Worm (Caenorhabditis elegans) whole organism, L4 larva: ENCODE measurements around the gene B0416.3.

Source experiments
- F10B5.3 ChIP-seq: sonication (generic microtip); optimal IDR thresholded peaks from 2 replicates; lab custom pipeline; 2016; ENCODE audit warnings: mild to moderate bottlenecking, missing genetic modification characterization, missing compliant biosample characterization
- F49E8.2 ChIP-seq: sonication (generic microtip); optimal IDR thresholded peaks from 2 replicates; lab custom pipeline; 2016; ENCODE audit warnings: missing compliant biosample characterization, mild to moderate bottlenecking, missing genetic modification characterization, borderline replicate concordance
- aha-1 ChIP-seq: fragments of 150-350 bp; peaks from one replicate; lab custom pipeline; 2014; ENCODE audit warnings: missing biosample characterization, missing genetic modification characterization
- ama-1 ChIP-seq: fragments of 150-350 bp; optimal IDR thresholded peaks from 2 replicates; lab custom pipeline; 2014; ENCODE audit warnings: inconsistent platforms, mixed read lengths
- arid-1 ChIP-seq: fragments of 200-800 bp; sonication (Bioruptor generic); conservative IDR thresholded peaks from 2 replicates; pipeline ENCODE4 v1.3.6; 2022; ENCODE audit warnings: missing genetic modification reagents, missing genetic modification characterization, missing compliant biosample characterization
- attf-4 ChIP-seq: sonication (generic microtip); optimal IDR thresholded peaks from 3 replicates; lab custom pipeline; 2017; ENCODE audit warnings: missing biosample characterization, missing genetic modification characterization
- ceh-20 ChIP-seq: fragments of 200-800 bp; sonication (Bioruptor generic); IDR thresholded peaks from 2 replicates; pipeline ENCODE4 v1.3.6; 2022; ENCODE audit warnings: missing genetic modification reagents, missing genetic modification characterization, missing compliant biosample characterization
- ceh-32 ChIP-seq: sonication (generic microtip); optimal IDR thresholded peaks from 2 replicates; lab custom pipeline; 2016; ENCODE audit warnings: mild to moderate bottlenecking, missing genetic modification characterization, missing compliant biosample characterization; ENCODE audit not compliant: poor library complexity
- ces-1 ChIP-seq: fragments of 150-350 bp; sonication (generic microtip); optimal IDR thresholded peaks from 4 replicates; lab custom pipeline; 2014; ENCODE audit warnings: missing biosample characterization, missing genetic modification reagents, missing genetic modification characterization
- daf-12 ChIP-seq: fragments of 150-350 bp; optimal IDR thresholded peaks from 2 replicates; lab custom pipeline; 2014; ENCODE audit warnings: missing biosample characterization, missing genetic modification reagents, missing genetic modification characterization
- daf-16 ChIP-seq, 3 experiments: sonication (generic microtip); optimal IDR thresholded peaks; 2 replicates each; lab custom pipeline; 2016 to 2017; ENCODE audit warnings: missing genetic modification characterization in 3 of 3, missing genetic modification reagents in 3 of 3, mild to moderate bottlenecking in 2 of 3, missing compliant biosample characterization in 2 of 3, missing biosample characterization in 1 of 3, moderate library complexity in 1 of 3
- daf-19 ChIP-seq: fragments of 200-800 bp; sonication (Bioruptor generic); conservative IDR thresholded peaks from 2 replicates; pipeline ENCODE4 v1.3.6; 2022; ENCODE audit warnings: missing genetic modification characterization, missing compliant biosample characterization
- dmd-6 ChIP-seq: fragments of 200-800 bp; sonication (Bioruptor generic); IDR thresholded peaks from 2 replicates; pipeline ENCODE4 v1.3.6; 2022; ENCODE audit warnings: missing genetic modification reagents, missing genetic modification characterization, missing compliant biosample characterization
- dmd-9 ChIP-seq: fragments of 200-800 bp; sonication (Bioruptor generic); IDR thresholded peaks from 2 replicates; pipeline ENCODE4 v1.3.6; 2022; ENCODE audit warnings: missing genetic modification reagents, missing genetic modification characterization, missing compliant biosample characterization
- dve-1 ChIP-seq: sonication (generic microtip); optimal IDR thresholded peaks from 2 replicates; lab custom pipeline; 2017; ENCODE audit warnings: antibody characterized with exemption, mild to moderate bottlenecking, missing genetic modification characterization, missing compliant biosample characterization; ENCODE audit not compliant: insufficient read depth
- fos-1 ChIP-seq: fragments of 150-350 bp; optimal IDR thresholded peaks from 2 replicates; lab custom pipeline; 2014; ENCODE audit warnings: missing biosample characterization, missing genetic modification characterization
- hif-1 ChIP-seq, 2 experiments: sonication (generic microtip); optimal IDR thresholded peaks; 2 replicates each; lab custom pipeline; 2016 to 2017; ENCODE audit warnings: missing compliant biosample characterization in 2 of 2, missing genetic modification characterization in 2 of 2, missing genetic modification reagents in 2 of 2, missing genotype in 2 of 2, mild to moderate bottlenecking in 1 of 2
- hlh-11 ChIP-seq: fragments of 200-800 bp; sonication (Bioruptor generic); optimal IDR thresholded peaks from 2 replicates; lab custom pipeline; 2018; ENCODE audit warnings: mild to moderate bottlenecking, missing genetic modification characterization, missing compliant biosample characterization
- hlh-30 ChIP-seq: sonication (generic microtip); optimal IDR thresholded peaks from 2 replicates; lab custom pipeline; 2017; ENCODE audit warnings: antibody characterized with exemption, mild to moderate bottlenecking, missing genetic modification characterization, missing compliant biosample characterization; ENCODE audit not compliant: insufficient read depth
- lin-1 ChIP-seq: fragments of 200-800 bp; sonication (Bioruptor generic); IDR thresholded peaks from 2 replicates; pipeline ENCODE4 v1.3.6; 2022; ENCODE audit warnings: missing genetic modification reagents, missing genetic modification characterization, missing compliant biosample characterization
- lir-3 ChIP-seq: sonication (generic microtip); optimal IDR thresholded peaks from 2 replicates; lab custom pipeline; 2016; ENCODE audit warnings: mild to moderate bottlenecking, missing genetic modification characterization, missing compliant biosample characterization
- lsy-2 ChIP-seq, 2 experiments: fragments of 150-350 bp in 1 of 2; sonication (generic microtip) in 1 of 2; optimal IDR thresholded peaks; 2 replicates each; lab custom pipeline; 2014 to 2017; ENCODE audit warnings: missing biosample characterization in 2 of 2, missing genetic modification characterization in 2 of 2
- madf-5 ChIP-seq, 2 experiments: fragments of 200-800 bp; sonication (Bioruptor generic); IDR thresholded peaks; 2 replicates each; pipeline ENCODE4 v1.3.6; 2022; ENCODE audit warnings: missing compliant biosample characterization in 2 of 2, missing genetic modification characterization in 2 of 2
- mdl-1 ChIP-seq, 2 experiments: fragments of 150-350 bp in 1 of 2; sonication (generic microtip) in 1 of 2; optimal IDR thresholded peaks; 2 replicates each; lab custom pipeline; 2014 to 2017; ENCODE audit warnings: missing biosample characterization in 2 of 2, missing genetic modification characterization in 2 of 2
- nhr-10 ChIP-seq: fragments of 150-350 bp; optimal IDR thresholded peaks from 2 replicates; lab custom pipeline; 2014; ENCODE audit warnings: missing biosample characterization, missing genetic modification characterization
- nhr-11 ChIP-seq: fragments of 150-350 bp; optimal IDR thresholded peaks from 2 replicates; lab custom pipeline; 2014; ENCODE audit warnings: missing biosample characterization, missing genetic modification characterization
- nhr-25 ChIP-seq: sonication (generic microtip); optimal IDR thresholded peaks from 2 replicates; lab custom pipeline; 2017; ENCODE audit warnings: missing genetic modification characterization, mild to moderate bottlenecking, missing compliant biosample characterization, antibody characterized with exemption, moderate library complexity, borderline replicate concordance; ENCODE audit not compliant: insufficient read depth
- nhr-28 ChIP-seq: fragments of 150-350 bp; optimal IDR thresholded peaks from 2 replicates; lab custom pipeline; 2014; ENCODE audit warnings: missing biosample characterization, missing genetic modification characterization
- nhr-77 ChIP-seq: fragments of 150-350 bp; optimal IDR thresholded peaks from 2 replicates; lab custom pipeline; 2014; ENCODE audit warnings: missing biosample characterization, missing genetic modification characterization
- pha-4 ChIP-seq, 2 experiments: fragments of 150-350 bp in 1 of 2; fragments of 200-800 bp in 1 of 2; sonication (Bioruptor generic) in 1 of 2; IDR thresholded peaks in 1 of 2; optimal IDR thresholded peaks in 1 of 2; 2 replicates each; pipeline versions ENCODE4 v1.3.6 to Lab custom; 2014 to 2022; ENCODE audit warnings: missing genetic modification characterization in 2 of 2, missing genetic modification reagents in 2 of 2, missing biosample characterization in 1 of 2, missing compliant biosample characterization in 1 of 2
- php-3 ChIP-seq: fragments of 200-800 bp; sonication (Bioruptor generic); IDR thresholded peaks from 2 replicates; pipeline ENCODE4 v1.3.6; 2022; ENCODE audit warnings: missing genetic modification reagents, missing genetic modification characterization, missing compliant biosample characterization
- pqm-1 ChIP-seq: sonication (generic microtip); optimal IDR thresholded peaks from 2 replicates; lab custom pipeline; 2017; ENCODE audit warnings: missing biosample characterization, missing genetic modification characterization
- saeg-2 ChIP-seq: fragments of 200-800 bp; sonication (Bioruptor generic); IDR thresholded peaks from 2 replicates; pipeline ENCODE4 v1.3.6; 2022; ENCODE audit warnings: missing genetic modification reagents, missing genetic modification characterization, missing compliant biosample characterization
- sdz-12 ChIP-seq: fragments of 200-800 bp; sonication (Bioruptor generic); optimal IDR thresholded peaks from 2 replicates; lab custom pipeline; 2018; ENCODE audit warnings: mild to moderate bottlenecking, missing genetic modification characterization, missing compliant biosample characterization
- snpc-4 ChIP-seq: fragments of 150-350 bp; optimal IDR thresholded peaks from 2 replicates; lab custom pipeline; 2014; ENCODE audit warnings: missing biosample characterization, missing genetic modification characterization
- spr-3 ChIP-seq: fragments of 200-800 bp; sonication (Bioruptor generic); optimal IDR thresholded peaks from 2 replicates; lab custom pipeline; 2018; ENCODE audit warnings: mild to moderate bottlenecking, missing genetic modification characterization, missing compliant biosample characterization
- tag-97 ChIP-seq: fragments of 200-800 bp; sonication (Bioruptor generic); IDR thresholded peaks from 2 replicates; pipeline ENCODE4 v1.3.6; 2022; ENCODE audit warnings: missing genetic modification characterization, missing compliant biosample characterization
- tra-1 ChIP-seq: fragments of 200-800 bp; sonication (Bioruptor generic); IDR thresholded peaks from 2 replicates; pipeline ENCODE4 v1.3.6; 2022; ENCODE audit warnings: missing genetic modification reagents, missing genetic modification characterization, missing compliant biosample characterization
- unc-130 ChIP-seq: sonication (generic microtip); optimal IDR thresholded peaks from 2 replicates; lab custom pipeline; 2016; ENCODE audit warnings: missing genetic modification reagents, missing genetic modification characterization, missing compliant biosample characterization
- unc-62 ChIP-seq, 3 experiments: fragments of 150-350 bp in 1 of 3; sonication (generic microtip); optimal IDR thresholded peaks in 2 of 3; peaks in 1 of 3; 1 replicate in 1 of 3; 2 replicates in 2 of 3; lab custom pipeline; 2014 to 2017; ENCODE audit warnings: missing biosample characterization in 3 of 3, missing genetic modification characterization in 3 of 3, missing genetic modification reagents in 3 of 3, missing genotype in 1 of 3
- zfp-3 ChIP-seq: fragments of 200-800 bp; sonication (Bioruptor generic); conservative IDR thresholded peaks from 2 replicates; pipeline ENCODE4 v1.3.6; 2022; ENCODE audit warnings: missing genetic modification reagents, missing genetic modification characterization, missing compliant biosample characterization
- ztf-11 ChIP-seq: fragments of 150-350 bp; optimal IDR thresholded peaks from 2 replicates; lab custom pipeline; 2014; ENCODE audit warnings: missing biosample characterization, missing genetic modification characterization
- ztf-7 ChIP-seq: fragments of 150-350 bp; optimal IDR thresholded peaks from 2 replicates; lab custom pipeline; 2014; ENCODE audit warnings: missing biosample characterization, missing genetic modification characterization

B0416.3 gene

ce11 chrX:9264636-9265035, 26.8 kb upstream of the B0416.3 start (continued):
- TF ChIP-seq saeg-2 (GFP tag; lab: Robert Waterston, UW): 0 out of 2 replicates have a peak, but pooled peaks have one; percentile 20
- TF ChIP-seq aha-1 (tag; lab: Kevin White, UChicago): peak; percentile 82
- TF ChIP-seq unc-62 (GFP tag; optimal IDR thresholded peaks at IDR 0.05 in 1 of 2; lab: Kevin White, UChicago): peak in 1 of 2 experiments; percentile 86
- TF ChIP-seq unc-62 (tag; optimal IDR thresholded peaks at IDR 0.05; lab: Kevin White, UChicago): no peak
- TF ChIP-seq hif-1 (tag; optimal IDR thresholded peaks at IDR 0.05; lab: Kevin White, UChicago): peak in 1 of 2 experiments; percentile 43
- peak; percentile 76 for TF ChIP-seq pqm-1 (tag; lab: Kevin White, UChicago)

ce11 chrX:9266512-9266911, 24.9 kb upstream of the B0416.3 start:
- TF ChIP-seq nhr-10 (tag; lab: Kevin White, UChicago) (no peak), dmd-6 (GFP tag; lab: Robert Waterston, UW) (peak; percentile 73), nhr-25 (tag; lab: Kevin White, UChicago) (no peak), nhr-28 (tag; lab: Kevin White, UChicago) (peak; percentile 18), dve-1 (tag; lab: Kevin White, UChicago) (peak; percentile 68), ama-1 (lab: Kevin White, UChicago) (no peak), php-3 (GFP tag; lab: Robert Waterston, UW) (0 out of 2 replicates have a peak, but pooled peaks have one; percentile 6), hlh-30 (peak; percentile 0), pqm-1 (tag; lab: Kevin White, UChicago) (peak; percentile 14), daf-16 (GFP tag; optimal IDR thresholded peaks at IDR 0.05; lab: Kevin White, UChicago) (no peak), daf-16 (tag; optimal IDR thresholded peaks at IDR 0.05; lab: Kevin White, UChicago) (peak; percentile 37), tag-97 (GFP tag; lab: Robert Waterston, UW) (no peak), ceh-32 (tag; lab: Kevin White, UChicago) (no peak), F49E8.2 (tag; lab: Kevin White, UChicago) (no peak), ztf-11 (no peak), hlh-11 (tag; lab: Kevin White, UChicago) (peak; percentile 54)
- TF ChIP-seq, all 104 proteins: peak for 8

- TF ChIP-seq lir-3 (tag; lab: Kevin White, UChicago) (no peak), madf-5 (GFP tag; IDR thresholded peaks at IDR 0.05; lab: Robert Waterston, UW) (no peak), php-3 (GFP tag; lab: Robert Waterston, UW) (0 out of 2 replicates have a peak, but pooled peaks have one; percentile 32), ztf-7 (tag; lab: Kevin White, UChicago) (no peak), daf-19 (GFP tag; lab: Robert Waterston, UW) (no peak), dve-1 (tag; lab: Kevin White, UChicago) (peak; percentile 4), dmd-9 (no peak), daf-12 (tag; lab: Kevin White, UChicago) (no peak), zfp-3 (0 out of 2 replicates have a peak, but pooled peaks have one; percentile 48), F10B5.3 (peak; percentile 22), unc-62 (GFP tag; optimal IDR thresholded peaks at IDR 0.05 in 1 of 2; lab: Kevin White, UChicago) (peak in 1 of 2 experiments; percentile 93), unc-62 (tag; optimal IDR thresholded peaks at IDR 0.05; lab: Kevin White, UChicago) (no peak), ces-1 (GFP tag; lab: Kevin White, UChicago) (no peak), attf-4 (no peak)
Observed at ce11 chrX:9268373-9268772, 23.1 kb upstream of the B0416.3 start.

- TF ChIP-seq hlh-11 (tag; lab: Kevin White, UChicago) (no peak), nhr-10 (tag; lab: Kevin White, UChicago) (no peak), ceh-20 (GFP tag; lab: Robert Waterston, UW) (no peak), saeg-2 (GFP tag; lab: Robert Waterston, UW) (no peak), fos-1 (tag; lab: Kevin White, UChicago) (no peak), unc-130 (GFP tag; lab: Kevin White, UChicago) (no peak), lin-1 (GFP tag; lab: Robert Waterston, UW) (no peak), nhr-77 (tag; lab: Kevin White, UChicago) (no peak), lsy-2 (tag; optimal IDR thresholded peaks at IDR 0.05; lab: Kevin White, UChicago) (no peak), mdl-1 (tag; optimal IDR thresholded peaks at IDR 0.05; lab: Kevin White, UChicago) (no peak), tra-1 (GFP tag; lab: Robert Waterston, UW) (no peak), nhr-11 (tag; lab: Kevin White, UChicago) (no peak), snpc-4 (tag; lab: Kevin White, UChicago) (no peak), sdz-12 (no peak), spr-3 (GFP tag; lab: Kevin White, UChicago) (no peak), zfp-3 (no peak), arid-1 (GFP tag; lab: Robert Waterston, UW) (no peak), pha-4 (GFP tag; IDR thresholded peaks at IDR 0.05; lab: Robert Waterston, UW) (no peak), pha-4 (tag; optimal IDR thresholded peaks at IDR 0.05; lab: Kevin White, UChicago) (no peak)
Observed at ce11 chrX:9270753-9271152, 20.7 kb upstream of the B0416.3 start, which contains the start of gene B0416.5. Gene B0416.5 (minus strand): TSS chrX:9270853.
